Fruit fly (Drosophila melanogaster) whole organism, pupa: Measurements from ENCODE around the gene dyl.

Experiments used
- CG10348 ChIP-seq: fragments of 200-800 bp; sonication (Bioruptor generic); IDR thresholded peaks from 2 replicates; pipeline ENCODE4 v1.3.6; 2022; ENCODE audit warnings: missing biosample characterization, missing genetic modification characterization
- CG13204 ChIP-seq: fragments of 200-800 bp; sonication (Bioruptor generic); optimal IDR thresholded peaks from 2 replicates; lab custom pipeline; 2018; ENCODE audit warnings: missing biosample characterization, mild to moderate bottlenecking, missing genetic modification characterization, moderate library complexity
- CG14655 ChIP-seq: fragments of 200-800 bp; sonication (Bioruptor generic); optimal IDR thresholded peaks from 3 replicates; lab custom pipeline; 2017; ENCODE audit warnings: mild to moderate bottlenecking, missing biosample characterization, missing genetic modification reagents, missing genetic modification characterization
- CG32121 ChIP-seq: fragments of 200-800 bp; sonication (Bioruptor generic); IDR thresholded peaks from 2 replicates; pipeline ENCODE4 v1.3.6; 2022; ENCODE audit warnings: missing biosample characterization, missing genetic modification characterization
- CG34367 ChIP-seq: fragments of 200-800 bp; sonication (Bioruptor generic); optimal IDR thresholded peaks from 2 replicates; lab custom pipeline; 2018; ENCODE audit warnings: missing biosample characterization, mild to moderate bottlenecking, missing genetic modification characterization
- CG4496 ChIP-seq: fragments of 200-800 bp; sonication (Bioruptor generic); IDR thresholded peaks from 3 replicates; pipeline ENCODE4 v1.3.6; 2022; ENCODE audit warnings: missing biosample characterization, missing genetic modification characterization
- CG8159 ChIP-seq: fragments of 200-800 bp; sonication (Bioruptor generic); optimal IDR thresholded peaks from 3 replicates; lab custom pipeline; 2018; ENCODE audit warnings: missing biosample characterization, mild to moderate bottlenecking, missing genetic modification characterization, moderate library complexity
- CG8301 ChIP-seq: fragments of 200-800 bp; sonication (Bioruptor generic); optimal IDR thresholded peaks from 2 replicates; lab custom pipeline; 2018; ENCODE audit warnings: missing biosample characterization, mild to moderate bottlenecking, missing genetic modification characterization
- CG9948 ChIP-seq: fragments of 200-800 bp; sonication (Bioruptor generic); optimal IDR thresholded peaks from 2 replicates; lab custom pipeline; 2018; ENCODE audit warnings: missing biosample characterization, mild to moderate bottlenecking, missing genetic modification characterization, moderate library complexity
- D1 ChIP-seq: fragments of 200-800 bp; sonication (Bioruptor generic); optimal IDR thresholded peaks from 2 replicates; lab custom pipeline; 2018; ENCODE audit warnings: missing biosample characterization, mild to moderate bottlenecking, missing genetic modification characterization, moderate library complexity
- EcR ChIP-seq: fragments of 200-800 bp; sonication (Bioruptor generic); optimal IDR thresholded peaks from 3 replicates; lab custom pipeline; 2019; ENCODE audit warnings: missing biosample characterization, missing genetic modification characterization, mild to moderate bottlenecking, moderate library complexity, missing genetic modification reagents
- Pif1A ChIP-seq: fragments of 200-800 bp; sonication (Bioruptor generic); optimal IDR thresholded peaks from 3 replicates; lab custom pipeline; 2016; ENCODE audit warnings: missing biosample characterization, missing genetic modification characterization
- Pif1B ChIP-seq: fragments of 200-800 bp; sonication (Bioruptor generic); optimal IDR thresholded peaks from 3 replicates; lab custom pipeline; 2016; ENCODE audit warnings: missing biosample characterization, missing genetic modification characterization
- rn ChIP-seq: fragments of 200-800 bp; sonication (Bioruptor generic); IDR thresholded peaks from 2 replicates; pipeline ENCODE4 v1.3.6; 2022; ENCODE audit warnings: missing biosample characterization, missing genetic modification characterization

DNA sequence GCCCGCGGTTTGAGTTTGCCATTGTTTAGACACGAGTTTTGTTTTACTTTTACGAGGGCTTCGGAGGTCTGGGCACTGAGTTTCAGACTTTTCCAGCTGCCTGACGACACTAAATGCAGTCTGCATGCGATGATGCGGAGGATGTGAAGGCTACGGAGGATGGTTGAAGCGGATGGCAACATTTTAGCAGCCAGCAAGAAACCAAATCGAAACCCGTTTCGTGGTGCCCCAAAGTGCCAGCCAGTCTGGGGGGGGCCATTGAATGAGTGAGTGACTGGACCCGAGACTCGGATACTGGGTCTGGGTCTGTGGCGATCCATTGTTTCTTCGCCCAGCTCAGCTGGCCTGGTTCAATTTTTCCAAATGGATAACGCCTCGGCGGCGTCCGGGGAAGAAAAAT, 41.8 kb upstream of the dyl start:
- TF ChIP-seq rn (GFP tag; lab: Robert Waterston, UW) (no peak), CG32121 (GFP tag; lab: Robert Waterston, UW) (no peak), CG34367 (tag; lab: Kevin White, UChicago) (no peak), CG4496 (GFP tag; lab: Robert Waterston, UW) (no peak), CG8301 (tag; lab: Kevin White, UChicago) (no peak), EcR (GFP tag; lab: Kevin White, UChicago) (peak; percentile 3), CG14655 (GFP tag; lab: Kevin White, UChicago) (no peak), CG10348 (GFP tag; lab: Robert Waterston, UW) (no peak), CG13204 (GFP tag; lab: Kevin White, UChicago) (no peak), Pif1B (GFP tag; lab: Kevin White, UChicago) (no peak), D1 (no peak), CG9948 (tag; lab: Kevin White, UChicago) (no peak), CG8159 (tag; lab: Kevin White, UChicago) (no peak), Pif1A (no peak)
